Worm (Caenorhabditis elegans) whole organism, young adult: ENCODE measurements around the gene fcho-1.

ENCODE experiments used
- B0261.1 ChIP-seq: sonication (generic microtip); optimal IDR thresholded peaks from 2 replicates; lab custom pipeline; 2016; ENCODE audit warnings: mild to moderate bottlenecking, missing genetic modification characterization, moderate library complexity, missing compliant biosample characterization
- C17E4.6 ChIP-seq: fragments of 200-800 bp; sonication (Bioruptor generic); IDR thresholded peaks from 2 replicates; pipeline ENCODE4 v1.3.6; 2022; ENCODE audit warnings: missing genetic modification reagents, missing genetic modification characterization, missing compliant biosample characterization
- F10E7.11 ChIP-seq: sonication (generic microtip); optimal IDR thresholded peaks from 2 replicates; lab custom pipeline; 2017; ENCODE audit warnings: mild to moderate bottlenecking, missing genetic modification characterization, moderate library complexity, missing compliant biosample characterization
- F33H1.4 ChIP-seq: fragments of 200-800 bp; sonication (Bioruptor generic); IDR thresholded peaks from 2 replicates; pipeline ENCODE4 v1.3.6; 2022; ENCODE audit warnings: missing genetic modification reagents, missing genetic modification characterization, missing compliant biosample characterization
- F37B4.10 ChIP-seq: fragments of 200-800 bp; sonication (Bioruptor generic); IDR thresholded peaks from 2 replicates; pipeline ENCODE4 v1.3.6; 2022; ENCODE audit warnings: missing genetic modification characterization, missing compliant biosample characterization
- F49E8.2 ChIP-seq: sonication (generic microtip); optimal IDR thresholded peaks from 3 replicates; lab custom pipeline; 2017; ENCODE audit warnings: missing genetic modification characterization, mild to moderate bottlenecking, missing compliant biosample characterization, antibody characterized with exemption, moderate library complexity; ENCODE audit not compliant: insufficient read depth
- F52B5.7 ChIP-seq: sonication (generic microtip); optimal IDR thresholded peaks from 2 replicates; lab custom pipeline; 2016; ENCODE audit warnings: mild to moderate bottlenecking, missing genetic modification characterization, missing compliant biosample characterization
- F55B11.4 ChIP-seq: sonication (generic microtip); optimal IDR thresholded peaks from 2 replicates; lab custom pipeline; 2016; ENCODE audit warnings: missing compliant biosample characterization, missing genetic modification characterization, borderline replicate concordance; ENCODE audit not compliant: insufficient read depth
- F57C9.4 ChIP-seq: sonication (generic microtip); optimal IDR thresholded peaks from 2 replicates; lab custom pipeline; 2017; ENCODE audit warnings: mild to moderate bottlenecking, missing genetic modification characterization, missing compliant biosample characterization
- Y56A3A.18 ChIP-seq: fragments of 200-800 bp; sonication (Bioruptor generic); IDR thresholded peaks from 2 replicates; pipeline ENCODE4 v1.3.6; 2022; ENCODE audit warnings: missing genetic modification reagents, missing genetic modification characterization, missing compliant biosample characterization
- Y95B8A.8 ChIP-seq: fragments of 200-800 bp; sonication (Bioruptor generic); IDR thresholded peaks from 2 replicates; pipeline ENCODE4 v1.3.6; 2022; ENCODE audit warnings: missing genetic modification reagents, missing genetic modification characterization, missing compliant biosample characterization
- ZK185.1 ChIP-seq: sonication (generic microtip); optimal IDR thresholded peaks from 2 replicates; lab custom pipeline; 2016; ENCODE audit warnings: mild to moderate bottlenecking, missing genetic modification characterization, missing compliant biosample characterization; ENCODE audit not compliant: poor library complexity, severe bottlenecking
- athp-1 ChIP-seq: sonication (generic microtip); optimal IDR thresholded peaks from 2 replicates; lab custom pipeline; 2017; ENCODE audit warnings: mild to moderate bottlenecking, missing genetic modification characterization, missing compliant biosample characterization
- attf-3 ChIP-seq: fragments of 200-800 bp; sonication (Bioruptor generic); conservative IDR thresholded peaks from 2 replicates; pipeline ENCODE4 v1.3.6; 2022; ENCODE audit warnings: missing genetic modification reagents, missing genetic modification characterization, missing compliant biosample characterization
- cebp-1 ChIP-seq, 2 experiments: fragments of 200-800 bp in 1 of 2; sonication (Bioruptor generic) in 1 of 2; sonication (generic microtip) in 1 of 2; IDR thresholded peaks in 1 of 2; optimal IDR thresholded peaks in 1 of 2; 2 replicates each; pipeline versions ENCODE4 v1.3.6 to Lab custom; 2017 to 2022; ENCODE audit warnings: missing compliant biosample characterization in 2 of 2, missing genetic modification characterization in 2 of 2, mild to moderate bottlenecking in 1 of 2, missing genetic modification reagents in 1 of 2, moderate library complexity in 1 of 2
- ceh-100 ChIP-seq: fragments of 200-800 bp; sonication (Bioruptor generic); IDR thresholded peaks from 2 replicates; pipeline ENCODE4 v1.3.6; 2022; ENCODE audit warnings: missing genetic modification reagents, missing genetic modification characterization, missing compliant biosample characterization
- ceh-58 ChIP-seq: fragments of 200-800 bp; sonication (Bioruptor generic); IDR thresholded peaks from 2 replicates; pipeline ENCODE4 v1.3.6; 2022; ENCODE audit warnings: missing genetic modification characterization, missing compliant biosample characterization
- ceh-91 ChIP-seq: fragments of 200-800 bp; sonication (Bioruptor generic); IDR thresholded peaks from 2 replicates; pipeline ENCODE4 v1.3.6; 2022; ENCODE audit warnings: missing genetic modification reagents, missing genetic modification characterization, missing compliant biosample characterization
- die-1 ChIP-seq: sonication (generic microtip); optimal IDR thresholded peaks from 2 replicates; lab custom pipeline; 2016; ENCODE audit warnings: missing genotype, mild to moderate bottlenecking, missing genetic modification characterization, missing compliant biosample characterization
- efl-1 ChIP-seq: fragments of 150-350 bp; optimal IDR thresholded peaks from 2 replicates; lab custom pipeline; 2014; ENCODE audit warnings: missing biosample characterization, missing genetic modification reagents, missing genetic modification characterization
- egl-18 ChIP-seq: fragments of 200-800 bp; sonication (Bioruptor generic); IDR thresholded peaks from 2 replicates; pipeline ENCODE4 v1.3.6; 2022; ENCODE audit warnings: missing genetic modification reagents, missing genetic modification characterization, missing compliant biosample characterization
- him-1 ChIP-seq: sonication (generic microtip); optimal IDR thresholded peaks from 2 replicates; lab custom pipeline; 2016; ENCODE audit warnings: missing genotype, missing genetic modification reagents, missing genetic modification characterization, missing compliant biosample characterization
- let-607 ChIP-seq, 2 experiments: fragments of 200-800 bp in 1 of 2; sonication (Bioruptor generic) in 1 of 2; sonication (generic microtip) in 1 of 2; optimal IDR thresholded peaks; 2 replicates each; lab custom pipeline; 2016 to 2018; ENCODE audit warnings: mild to moderate bottlenecking in 2 of 2, missing compliant biosample characterization in 2 of 2, missing genetic modification characterization in 2 of 2, moderate library complexity in 2 of 2, missing genotype in 1 of 2
- lin-35 ChIP-seq, 3 experiments: fragments of 150-350 bp in 2 of 3; sonication (generic microtip) in 1 of 3; optimal IDR thresholded peaks; 2 replicates each; lab custom pipeline; 2014 to 2018; ENCODE audit warnings: missing biosample characterization in 3 of 3, missing genetic modification characterization in 3 of 3, missing genetic modification reagents in 3 of 3
- lin-54 ChIP-seq: fragments of 200-800 bp; sonication (Bioruptor generic); optimal IDR thresholded peaks from 2 replicates; lab custom pipeline; 2018; ENCODE audit warnings: mild to moderate bottlenecking, missing genetic modification characterization, missing compliant biosample characterization
- lir-1 ChIP-seq: fragments of 200-800 bp; sonication (Bioruptor generic); conservative IDR thresholded peaks from 2 replicates; pipeline ENCODE4 v1.3.6; 2022; ENCODE audit warnings: missing genetic modification reagents, missing genetic modification characterization, missing compliant biosample characterization
- lsl-1 ChIP-seq: fragments of 200-800 bp; sonication (Bioruptor generic); optimal IDR thresholded peaks from 2 replicates; lab custom pipeline; 2018; ENCODE audit warnings: mild to moderate bottlenecking, missing genetic modification characterization, moderate library complexity, missing compliant biosample characterization
- lsy-27 ChIP-seq: sonication (generic microtip); optimal IDR thresholded peaks from 2 replicates; lab custom pipeline; 2017; ENCODE audit warnings: missing genetic modification characterization, mild to moderate bottlenecking, missing compliant biosample characterization, antibody characterized with exemption, missing genotype, borderline replicate concordance; ENCODE audit not compliant: insufficient read depth
- mcd-1 ChIP-seq: fragments of 200-800 bp; sonication (Bioruptor generic); IDR thresholded peaks from 2 replicates; pipeline ENCODE4 v1.3.6; 2022; ENCODE audit warnings: missing genetic modification reagents, missing genetic modification characterization, missing compliant biosample characterization
- nhr-120 ChIP-seq: fragments of 200-800 bp; sonication (Bioruptor generic); IDR thresholded peaks from 2 replicates; pipeline ENCODE4 v1.3.6; 2022; ENCODE audit warnings: missing genetic modification characterization, missing compliant biosample characterization
- nhr-80 ChIP-seq: sonication (generic microtip); optimal IDR thresholded peaks from 2 replicates; lab custom pipeline; 2016; ENCODE audit warnings: missing genetic modification characterization, missing compliant biosample characterization
- rcor-1 ChIP-seq: fragments of 200-800 bp; sonication (Bioruptor generic); IDR thresholded peaks from 2 replicates; pipeline ENCODE4 v1.3.6; 2022; ENCODE audit warnings: missing genetic modification reagents, missing genetic modification characterization, missing compliant biosample characterization
- rpc-1 ChIP-seq, 2 experiments: fragments of 150-350 bp in 1 of 2; sonication (generic microtip) in 1 of 2; optimal IDR thresholded peaks; 2 replicates each; lab custom pipeline; 2014 to 2018; ENCODE audit warnings: missing biosample characterization in 1 of 2, missing genetic modification characterization in 1 of 2, missing genetic modification reagents in 1 of 2, missing genotype in 1 of 2
- tbp1 ChIP-seq: fragments of 200-800 bp; sonication (Bioruptor generic); optimal IDR thresholded peaks from 2 replicates; lab custom pipeline; 2018; ENCODE audit warnings: mild to moderate bottlenecking, missing genetic modification characterization, missing compliant biosample characterization
- xnd-1 ChIP-seq: sonication (generic microtip); optimal IDR thresholded peaks from 2 replicates; lab custom pipeline; 2016; ENCODE audit warnings: missing genotype, missing genetic modification reagents, missing genetic modification characterization, missing compliant biosample characterization
- ztf-18 ChIP-seq: sonication (generic microtip); optimal IDR thresholded peaks from 2 replicates; lab custom pipeline; 2016; ENCODE audit warnings: missing genotype, mild to moderate bottlenecking, missing genetic modification characterization, missing compliant biosample characterization
- ztf-22 ChIP-seq: fragments of 200-800 bp; sonication (Bioruptor generic); optimal IDR thresholded peaks from 2 replicates; lab custom pipeline; 2018; ENCODE audit warnings: mild to moderate bottlenecking, missing genetic modification characterization, moderate library complexity, missing compliant biosample characterization

Gene fcho-1

ce11 chrII:1362423-1362822 lies 52.1 kb downstream of the fcho-1 start:
- TF ChIP-seq F57C9.4 (tag; lab: Kevin White, UChicago) (no peak), tbp1 (peak; percentile 51), rpc-1 (optimal IDR thresholded peaks at IDR 0.05; lab: Kevin White, UChicago) (peak; percentile 26), rpc-1 (tag; optimal IDR thresholded peaks at IDR 0.05; lab: Kevin White, UChicago) (peak; percentile 60), attf-3 (GFP tag; lab: Robert Waterston, UW) (no peak), F37B4.10 (no peak), lir-1 (GFP tag; lab: Robert Waterston, UW) (no peak), nhr-120 (GFP tag; lab: Robert Waterston, UW) (no peak), ceh-100 (GFP tag; lab: Robert Waterston, UW) (no peak), rcor-1 (GFP tag; lab: Robert Waterston, UW) (no peak), lin-35 (GFP tag; optimal IDR thresholded peaks at IDR 0.05; lab: Kevin White, UChicago) (no peak), ztf-18 (tag; lab: Kevin White, UChicago) (no peak)

- TF ChIP-seq Y56A3A.18 (GFP tag; lab: Robert Waterston, UW) (no peak), B0261.1 (tag; lab: Kevin White, UChicago) (peak; percentile 29), rpc-1 (optimal IDR thresholded peaks at IDR 0.05; lab: Kevin White, UChicago) (peak; percentile 19), rpc-1 (tag; optimal IDR thresholded peaks at IDR 0.05; lab: Kevin White, UChicago) (peak; percentile 61), tbp1 (peak; percentile 69)
Measured at ce11 chrII:1365985-1366384, 55.7 kb downstream of the fcho-1 start.

- TF ChIP-seq lsy-27, result no peak
- no peak for TF ChIP-seq die-1 (tag; lab: Kevin White, UChicago)
- TF ChIP-seq F33H1.4 (GFP tag; lab: Robert Waterston, UW), result no peak
- no peak for TF ChIP-seq F10E7.11
- no peak for TF ChIP-seq rpc-1 (optimal IDR thresholded peaks at IDR 0.05; lab: Kevin White, UChicago)
- TF ChIP-seq rpc-1 (tag; optimal IDR thresholded peaks at IDR 0.05; lab: Kevin White, UChicago), result peak; percentile 4
- TF ChIP-seq mcd-1 (GFP tag; lab: Robert Waterston, UW), result no peak
- no peak for TF ChIP-seq athp-1 (tag; lab: Kevin White, UChicago)
Measured at ce11 chrII:1368756-1369155, 58.4 kb downstream of the fcho-1 start.

- TF ChIP-seq efl-1 (GFP tag; lab: Kevin White, UChicago), result peak; percentile 33
- no peak for TF ChIP-seq egl-18 (GFP tag; lab: Robert Waterston, UW)
- TF ChIP-seq nhr-80 (tag; lab: Kevin White, UChicago), result no peak
- TF ChIP-seq him-1 (tag; lab: Kevin White, UChicago), result no peak
- no peak for TF ChIP-seq C17E4.6 (GFP tag; lab: Robert Waterston, UW)
- no peak for TF ChIP-seq cebp-1 (GFP tag; IDR thresholded peaks at IDR 0.05; lab: Robert Waterston, UW)
- no peak for TF ChIP-seq cebp-1 (tag; optimal IDR thresholded peaks at IDR 0.05; lab: Kevin White, UChicago)
- TF ChIP-seq lsl-1, result peak; percentile 46
- no peak for TF ChIP-seq F55B11.4 (tag; lab: Kevin White, UChicago)
- no peak for TF ChIP-seq ztf-22 (GFP tag; lab: Kevin White, UChicago)
- TF ChIP-seq xnd-1 (tag; lab: Kevin White, UChicago), result no peak
- TF ChIP-seq mcd-1 (GFP tag; lab: Robert Waterston, UW), result peak; percentile 83
- peak; percentile 57 for TF ChIP-seq lin-54
- TF ChIP-seq ceh-58, result no peak
- no peak for TF ChIP-seq let-607 (tag; optimal IDR thresholded peaks at IDR 0.05; lab: Kevin White, UChicago)
- no peak for TF ChIP-seq F52B5.7 (tag; lab: Kevin White, UChicago)
- TF ChIP-seq ceh-91 (GFP tag; lab: Robert Waterston, UW), result no peak
- TF ChIP-seq F49E8.2 (tag; lab: Kevin White, UChicago), result peak; percentile 26
- TF ChIP-seq ZK185.1 (tag; lab: Kevin White, UChicago), result no peak
- TF ChIP-seq Y95B8A.8 (GFP tag; lab: Robert Waterston, UW), result no peak
Measured at ce11 chrII:1369322-1369721, 59.0 kb downstream of the fcho-1 start.
